Worm (Caenorhabditis elegans): ENCODE measurements around the gene Y69H2.10.
A peak's percentile ranks its signal among the peaks of the same experiment; 100 is the strongest.

The Y69H2.10 gene

ce11 chrV:18706063-18706620 lies 36.0 kb downstream of the Y69H2.10 start, which contains the start of gene Y17D7C.1:
TSS of gene Y17D7C.1 (plus strand) at chrV:18706570.
- TF ChIP-seq fos-1 (tag; optimal IDR thresholded peaks at IDR 0.05) (no peak), lin-13 (GFP tag; optimal IDR thresholded peaks at IDR 0.05) (no peak), nhr-77 (tag; optimal IDR thresholded peaks at IDR 0.05) (no peak), mab-5 (tag; optimal IDR thresholded peaks at IDR 0.05) (no peak), egl-27 (tag; optimal IDR thresholded peaks at IDR 0.05) (no peak), ceh-16 (tag; optimal IDR thresholded peaks at IDR 0.05) (no peak), sem-4 (tag; optimal IDR thresholded peaks at IDR 0.05) (no peak), peb-1 (tag; optimal IDR thresholded peaks at IDR 0.05) (no peak), nhr-21 (tag; optimal IDR thresholded peaks at IDR 0.05) (no peak), lsy-2 (tag; optimal IDR thresholded peaks at IDR 0.05) (no peak), unc-39 (tag; optimal IDR thresholded peaks at IDR 0.05) (no peak), elt-3 (tag; optimal IDR thresholded peaks at IDR 0.05) (no peak), blmp-1 (tag; optimal IDR thresholded peaks at IDR 0.05; ENCODE audit: insufficient read depth) (no peak), ztf-1 (GFP tag; conservative IDR thresholded peaks at IDR 0.05) (no peak), mdl-1 (tag; optimal IDR thresholded peaks at IDR 0.05) (no peak), lin-11 (tag; optimal IDR thresholded peaks at IDR 0.05) (no peak), mbf-1 (tag; optimal IDR thresholded peaks at IDR 0.05) (no peak)

- TF ChIP-seq nhr-129 (tag; optimal IDR thresholded peaks at IDR 0.05) = no peak
- no peak for TF ChIP-seq snpc-4 (tag; optimal IDR thresholded peaks at IDR 0.05)
- TF ChIP-seq nhr-25 (tag; optimal IDR thresholded peaks at IDR 0.05) = no peak
- no peak for TF ChIP-seq lsy-2 (tag; optimal IDR thresholded peaks at IDR 0.05)
- no peak for TF ChIP-seq unc-39 (tag; optimal IDR thresholded peaks at IDR 0.05)
- no peak for TF ChIP-seq sma-9 (GFP tag; optimal IDR thresholded peaks at IDR 0.05)
- no peak for TF ChIP-seq sma-9 (tag; optimal IDR thresholded peaks at IDR 0.05)
- no peak for TF ChIP-seq ztf-11 (tag; optimal IDR thresholded peaks at IDR 0.05)
- no peak for TF ChIP-seq gmeb-1 (tag; optimal IDR thresholded peaks at IDR 0.05)
- no peak for TF ChIP-seq elt-3 (tag; optimal IDR thresholded peaks at IDR 0.05)
- TF ChIP-seq zag-1 (tag; optimal IDR thresholded peaks at IDR 0.05) = no peak
- no peak for TF ChIP-seq elt-1 (tag; optimal IDR thresholded peaks at IDR 0.05)
- TF ChIP-seq egl-27 (tag; optimal IDR thresholded peaks at IDR 0.05) = no peak
- no peak for TF ChIP-seq nhr-237 (tag; optimal IDR thresholded peaks at IDR 0.05)
- no peak for TF ChIP-seq peb-1 (tag; optimal IDR thresholded peaks at IDR 0.05)
- TF ChIP-seq nhr-10 (tag; optimal IDR thresholded peaks at IDR 0.05) = no peak
Observed at ce11 chrV:18708015-18708414, 37.9 kb downstream of the Y69H2.10 start.

ce11 chrV:18709203-18709860 lies 39.2 kb downstream of the Y69H2.10 start, which contains the start of gene Y17D7C.6:
TSS of gene Y17D7C.6 (plus strand) at chrV:18709810.
- TF ChIP-seq nhr-21 (tag; optimal IDR thresholded peaks at IDR 0.05) = no peak
- no peak for TF ChIP-seq ama-1 (optimal IDR thresholded peaks at IDR 0.05)
- TF ChIP-seq sma-3 (GFP tag; optimal IDR thresholded peaks at IDR 0.05) = no peak
- TF ChIP-seq mab-5 (tag; optimal IDR thresholded peaks at IDR 0.05) = no peak
- no peak for TF ChIP-seq peb-1 (tag; optimal IDR thresholded peaks at IDR 0.05)
- TF ChIP-seq dmd-4 (tag; optimal IDR thresholded peaks at IDR 0.05) = no peak
- TF ChIP-seq ztf-11 (tag; optimal IDR thresholded peaks at IDR 0.05) = no peak
- TF ChIP-seq Y55F3AM.14 (GFP tag; optimal IDR thresholded peaks at IDR 0.05) = no peak
- no peak for TF ChIP-seq R02D3.7 (tag; optimal IDR thresholded peaks at IDR 0.05)
- no peak for TF ChIP-seq ceh-16 (tag; optimal IDR thresholded peaks at IDR 0.05)
- no peak for TF ChIP-seq unc-62 (GFP tag; optimal IDR thresholded peaks at IDR 0.05)
- TF ChIP-seq gmeb-1 (tag; optimal IDR thresholded peaks at IDR 0.05) = no peak
- no peak for TF ChIP-seq egl-27 (tag; optimal IDR thresholded peaks at IDR 0.05)
- TF ChIP-seq nhr-23 (tag; optimal IDR thresholded peaks at IDR 0.05) = no peak
- TF ChIP-seq F13H6.1 (tag; optimal IDR thresholded peaks at IDR 0.05) = no peak
- TF ChIP-seq unc-55 (GFP tag; optimal IDR thresholded peaks at IDR 0.05) = no peak
- TF ChIP-seq ztf-1 (GFP tag; conservative IDR thresholded peaks at IDR 0.05) = no peak
- TF ChIP-seq nhr-10 (tag; optimal IDR thresholded peaks at IDR 0.05) = no peak

ce11 chrV:18710045-18710490 lies 40.0 kb downstream of the Y69H2.10 start:
- TF ChIP-seq sem-4 (tag; optimal IDR thresholded peaks at IDR 0.05) (peak; percentile 88), unc-55 (GFP tag; optimal IDR thresholded peaks at IDR 0.05) (peak; percentile 68), nhr-10 (tag; optimal IDR thresholded peaks at IDR 0.05) (no peak), ZK546.5 (tag; optimal IDR thresholded peaks at IDR 0.05) (no peak), nhr-21 (tag; optimal IDR thresholded peaks at IDR 0.05) (no peak), aly-2 (tag; optimal IDR thresholded peaks at IDR 0.05) (no peak), Y55F3AM.14 (GFP tag; optimal IDR thresholded peaks at IDR 0.05) (no peak), lsy-2 (tag; optimal IDR thresholded peaks at IDR 0.05) (peak in 1 of 2 experiments; percentile 64), F13H6.1 (tag; optimal IDR thresholded peaks at IDR 0.05) (no peak), ama-1 (optimal IDR thresholded peaks at IDR 0.05) (no peak), lin-13 (GFP tag; optimal IDR thresholded peaks at IDR 0.05) (peak; percentile 33), C34F6.9 (tag; optimal IDR thresholded peaks at IDR 0.05) (peak; percentile 28), nhr-129 (tag; optimal IDR thresholded peaks at IDR 0.05) (no peak), ztf-4 (tag; optimal IDR thresholded peaks at IDR 0.05) (no peak), nhr-6 (tag; optimal IDR thresholded peaks at IDR 0.05) (no peak), ceh-82 (tag; optimal IDR thresholded peaks at IDR 0.05) (no peak), zag-1 (tag; optimal IDR thresholded peaks at IDR 0.05) (no peak), lin-11 (tag; optimal IDR thresholded peaks at IDR 0.05) (no peak), dmd-4 (tag; optimal IDR thresholded peaks at IDR 0.05) (no peak), nhr-23 (tag; optimal IDR thresholded peaks at IDR 0.05) (no peak), unc-62 (GFP tag; optimal IDR thresholded peaks at IDR 0.05) (no peak), elt-1 (tag; optimal IDR thresholded peaks at IDR 0.05) (no peak)
